Worm (Caenorhabditis elegans) whole organism, mixed stage, embryonic: ENCODE measurements around the gene str-217.

ENCODE experiments used
- blmp-1 ChIP-seq: fragments of 150-350 bp; optimal IDR thresholded peaks from 2 replicates; lab custom pipeline; 2014; ENCODE audit warnings: missing biosample characterization, missing genetic modification characterization
- ces-1 ChIP-seq: fragments of 150-350 bp; optimal IDR thresholded peaks from 2 replicates; lab custom pipeline; 2014; ENCODE audit warnings: missing biosample characterization, missing genetic modification reagents, missing genetic modification characterization
- elt-3 ChIP-seq: fragments of 150-350 bp; optimal IDR thresholded peaks from 2 replicates; lab custom pipeline; 2014; ENCODE audit warnings: missing biosample characterization, missing genetic modification characterization
- lin-13 ChIP-seq: fragments of 150-350 bp; optimal IDR thresholded peaks from 2 replicates; lab custom pipeline; 2014; ENCODE audit warnings: missing biosample characterization, missing genetic modification characterization
- nhr-12 ChIP-seq: fragments of 150-350 bp; optimal IDR thresholded peaks from 2 replicates; lab custom pipeline; 2014; ENCODE audit warnings: missing biosample characterization, missing genetic modification characterization
- nhr-28 ChIP-seq: fragments of 150-350 bp; optimal IDR thresholded peaks from 2 replicates; lab custom pipeline; 2014; ENCODE audit warnings: missing biosample characterization, missing genetic modification characterization
- nhr-76 ChIP-seq: sonication (generic microtip); optimal IDR thresholded peaks from 2 replicates; lab custom pipeline; 2017; ENCODE audit warnings: missing biosample characterization, missing genetic modification characterization
- snpc-4 ChIP-seq: fragments of 150-350 bp; optimal IDR thresholded peaks from 2 replicates; lab custom pipeline; 2014; ENCODE audit warnings: missing biosample characterization, missing genetic modification characterization
- tbx-8 ChIP-seq: fragments of 200-800 bp; sonication (Bioruptor generic); optimal IDR thresholded peaks from 2 replicates; lab custom pipeline; 2018; ENCODE audit warnings: mild to moderate bottlenecking, missing genetic modification characterization, moderate library complexity, missing compliant biosample characterization
- unc-120 ChIP-seq: sonication (generic microtip); optimal IDR thresholded peaks from 2 replicates; lab custom pipeline; 2017; ENCODE audit warnings: missing genetic modification characterization, missing compliant biosample characterization; ENCODE audit not compliant: poor library complexity, severe bottlenecking
- unc-39 ChIP-seq: fragments of 150-350 bp; optimal IDR thresholded peaks from 2 replicates; lab custom pipeline; 2014; ENCODE audit warnings: missing biosample characterization, missing genetic modification characterization

DNA sequence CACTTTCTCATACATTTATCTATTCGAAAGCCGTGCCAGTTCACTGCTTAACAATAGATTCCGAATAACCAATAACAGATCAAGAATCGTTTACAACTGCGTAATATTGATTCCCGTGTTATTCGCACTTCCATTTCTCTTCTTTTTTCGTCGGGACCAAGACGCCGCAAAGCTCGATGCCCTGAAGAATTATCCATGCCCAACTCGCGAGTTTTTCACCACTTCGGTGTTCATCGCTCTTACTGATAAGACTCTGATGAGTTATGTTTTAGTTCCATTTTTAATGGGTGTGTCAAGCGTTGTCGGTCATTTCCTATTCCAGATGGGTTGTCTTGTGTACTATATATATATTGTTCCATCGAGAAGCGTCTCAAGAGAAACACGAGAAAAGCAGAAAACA is 26.8 kb downstream of the str-217 start:
- TF ChIP-seq blmp-1 (tag; lab: Kevin White, UChicago) (no peak), unc-39 (no peak), snpc-4 (tag; lab: Kevin White, UChicago) (no peak), nhr-76 (tag; lab: Kevin White, UChicago) (no peak), tbx-8 (GFP tag; lab: Kevin White, UChicago) (no peak), lin-13 (tag; lab: Kevin White, UChicago) (no peak), unc-120 (tag; lab: Kevin White, UChicago) (no peak), nhr-12 (tag; lab: Kevin White, UChicago) (no peak), elt-3 (tag; lab: Kevin White, UChicago) (no peak), ces-1 (GFP tag; lab: Kevin White, UChicago) (no peak), nhr-28 (no peak)
